Fruit fly (Drosophila melanogaster) whole organism, pupa: ENCODE data around the gene CG10011.

Source experiments
- CG10348 ChIP-seq: fragments of 200-800 bp; sonication (Bioruptor generic); IDR thresholded peaks from 2 replicates; pipeline ENCODE4 v1.3.6; 2022; ENCODE audit warnings: missing biosample characterization, missing genetic modification characterization
- CG12605 ChIP-seq: fragments of 200-800 bp; sonication (Bioruptor generic); IDR thresholded peaks from 2 replicates; pipeline ENCODE4 v1.3.6; 2022; ENCODE audit warnings: missing biosample characterization, missing genetic modification characterization
- CG14655 ChIP-seq: fragments of 200-800 bp; sonication (Bioruptor generic); optimal IDR thresholded peaks from 3 replicates; lab custom pipeline; 2017; ENCODE audit warnings: mild to moderate bottlenecking, missing biosample characterization, missing genetic modification reagents, missing genetic modification characterization
- CG34367 ChIP-seq: fragments of 200-800 bp; sonication (Bioruptor generic); optimal IDR thresholded peaks from 2 replicates; lab custom pipeline; 2018; ENCODE audit warnings: missing biosample characterization, mild to moderate bottlenecking, missing genetic modification characterization
- CG4496 ChIP-seq: fragments of 200-800 bp; sonication (Bioruptor generic); IDR thresholded peaks from 3 replicates; pipeline ENCODE4 v1.3.6; 2022; ENCODE audit warnings: missing biosample characterization, missing genetic modification characterization
- CG8301 ChIP-seq: fragments of 200-800 bp; sonication (Bioruptor generic); optimal IDR thresholded peaks from 2 replicates; lab custom pipeline; 2018; ENCODE audit warnings: missing biosample characterization, mild to moderate bottlenecking, missing genetic modification characterization
- CG9948 ChIP-seq: fragments of 200-800 bp; sonication (Bioruptor generic); optimal IDR thresholded peaks from 2 replicates; lab custom pipeline; 2018; ENCODE audit warnings: missing biosample characterization, mild to moderate bottlenecking, missing genetic modification characterization, moderate library complexity
- D1 ChIP-seq: fragments of 200-800 bp; sonication (Bioruptor generic); optimal IDR thresholded peaks from 2 replicates; lab custom pipeline; 2018; ENCODE audit warnings: missing biosample characterization, mild to moderate bottlenecking, missing genetic modification characterization, moderate library complexity
- EcR ChIP-seq: fragments of 200-800 bp; sonication (Bioruptor generic); optimal IDR thresholded peaks from 3 replicates; lab custom pipeline; 2019; ENCODE audit warnings: missing biosample characterization, missing genetic modification characterization, mild to moderate bottlenecking, moderate library complexity, missing genetic modification reagents
- Ets98B ChIP-seq: fragments of 200-800 bp; sonication (Bioruptor generic); IDR thresholded peaks from 2 replicates; pipeline ENCODE4 v1.3.6; 2022; ENCODE audit warnings: missing biosample characterization, missing genetic modification characterization
- Pif1A ChIP-seq: fragments of 200-800 bp; sonication (Bioruptor generic); optimal IDR thresholded peaks from 3 replicates; lab custom pipeline; 2016; ENCODE audit warnings: missing biosample characterization, missing genetic modification characterization
- gl ChIP-seq: fragments of 200-800 bp; sonication (Bioruptor generic); optimal IDR thresholded peaks from 2 replicates; lab custom pipeline; 2018; ENCODE audit warnings: missing biosample characterization, mild to moderate bottlenecking, missing genetic modification characterization
- rn ChIP-seq: fragments of 200-800 bp; sonication (Bioruptor generic); IDR thresholded peaks from 2 replicates; pipeline ENCODE4 v1.3.6; 2022; ENCODE audit warnings: missing biosample characterization, missing genetic modification characterization

DNA sequence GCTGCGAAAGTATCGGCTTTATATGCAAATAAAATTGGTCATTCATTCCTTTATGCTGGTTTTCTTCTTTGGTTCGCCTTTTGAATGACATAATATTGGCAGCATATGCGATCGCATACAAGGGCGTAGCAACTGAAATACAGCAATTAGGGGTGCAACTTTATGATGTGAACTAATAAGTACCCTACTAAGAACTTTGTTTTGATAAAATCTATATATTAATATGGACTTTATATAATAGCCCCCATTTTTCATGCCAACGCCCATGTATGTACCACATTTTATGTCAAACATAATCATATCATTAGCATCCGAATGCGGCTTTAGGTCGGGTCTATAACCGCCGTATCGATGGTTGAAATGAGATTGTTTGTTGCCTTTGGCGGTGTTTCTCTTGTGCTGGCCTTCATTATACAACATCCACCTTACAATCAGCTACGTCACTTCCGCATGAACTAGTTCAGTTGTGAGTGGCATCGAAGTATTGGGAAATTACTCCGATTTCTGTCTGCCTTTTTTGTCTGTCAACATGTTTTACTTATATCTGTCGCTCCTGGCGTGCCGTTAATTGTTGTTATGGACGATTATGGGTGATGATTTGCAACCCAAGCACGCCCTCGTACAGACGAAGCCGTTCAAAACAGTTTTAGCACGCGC, 42.1 kb upstream of the CG10011 start:
- no peak for TF ChIP-seq Pif1A
- no peak for TF ChIP-seq CG12605 (GFP tag; lab: Robert Waterston, UW)
- no peak for TF ChIP-seq EcR (GFP tag; lab: Kevin White, UChicago)
- TF ChIP-seq gl = no peak
- TF ChIP-seq CG8301 (tag; lab: Kevin White, UChicago) = no peak
- TF ChIP-seq CG34367 (tag; lab: Kevin White, UChicago) = no peak
- TF ChIP-seq rn = no peak
- TF ChIP-seq Ets98B = no peak
- no peak for TF ChIP-seq D1 (tag; lab: Kevin White, UChicago)
- TF ChIP-seq CG9948 = no peak
- no peak for TF ChIP-seq CG14655
- TF ChIP-seq CG10348 (GFP tag; lab: Robert Waterston, UW) = no peak
- no peak for TF ChIP-seq CG4496 (GFP tag; lab: Robert Waterston, UW)
